Worm (Caenorhabditis elegans): ENCODE results near the gene Y110A2AL.6.

Y110A2AL.6 gene

ce11 chrII:2859873-2860821 lies 18.7 kb upstream of the Y110A2AL.6 start (continued):
- no peak for TF ChIP-seq mdl-1 (tag; optimal IDR thresholded peaks at IDR 0.05)
- no peak for TF ChIP-seq ztf-11 (tag; optimal IDR thresholded peaks at IDR 0.05)
- no peak for TF ChIP-seq lin-29 (GFP tag; IDR thresholded peaks at IDR 0.05)
- TF ChIP-seq hmg-1.1 (GFP tag; IDR thresholded peaks at IDR 0.05) = no peak
- peak; percentile 65; the same call in 1 of the 2 replicates for TF ChIP-seq pha-4 (GFP tag; IDR thresholded peaks at IDR 0.05)
- TF ChIP-seq pha-4 (tag; optimal IDR thresholded peaks at IDR 0.05) = no peak
- no peak for TF ChIP-seq nhr-48 (tag; optimal IDR thresholded peaks at IDR 0.05)
- peak in 1 of 2 experiments; percentile 42 for TF ChIP-seq unc-62 (GFP tag; optimal IDR thresholded peaks at IDR 0.05 in 1 of 2)
- no peak for TF ChIP-seq unc-62 (tag; optimal IDR thresholded peaks at IDR 0.05)
- TF ChIP-seq zfp-3 (GFP tag; conservative IDR thresholded peaks at IDR 0.05) = no peak
- no peak for TF ChIP-seq unc-39 (tag; optimal IDR thresholded peaks at IDR 0.05)
- no peak for TF ChIP-seq mxl-3 (GFP tag; optimal IDR thresholded peaks at IDR 0.05)
- peak; percentile 66 for TF ChIP-seq lin-38 (GFP tag; IDR thresholded peaks at IDR 0.05)
- TF ChIP-seq F44E2.7 (GFP tag; IDR thresholded peaks at IDR 0.05) = no peak
- TF ChIP-seq hlh-11 (tag; optimal IDR thresholded peaks at IDR 0.05) = peak; percentile 1
- no peak for TF ChIP-seq egl-27 (tag; optimal IDR thresholded peaks at IDR 0.05)
- TF ChIP-seq ZK337.2 (GFP tag; IDR thresholded peaks at IDR 0.05) = no peak
- no peak for TF ChIP-seq cey-2 (tag; optimal IDR thresholded peaks at IDR 0.05; ENCODE audit: borderline replicate concordance, insufficient read depth)
- no peak for TF ChIP-seq zfp-2 (tag; optimal IDR thresholded peaks at IDR 0.05)
- no peak for TF ChIP-seq ceh-44 (GFP tag; IDR thresholded peaks at IDR 0.05)
- TF ChIP-seq ama-1 (optimal IDR thresholded peaks at IDR 0.05) = no peak
- TF ChIP-seq vab-7 (GFP tag; IDR thresholded peaks at IDR 0.05) = peak; percentile 65
- 0 out of 2 replicates have a peak, but pooled peaks have one; percentile 30 for TF ChIP-seq php-3 (GFP tag; IDR thresholded peaks at IDR 0.05)
- TF ChIP-seq ctbp-1 (GFP tag; IDR thresholded peaks at IDR 0.05) = no peak
- no peak for TF ChIP-seq zip-11 (GFP tag; IDR thresholded peaks at IDR 0.05)
- TF ChIP-seq ceh-20 (GFP tag; IDR thresholded peaks at IDR 0.05) = no peak
- no peak for TF ChIP-seq aly-2 (tag; optimal IDR thresholded peaks at IDR 0.05)
- TF ChIP-seq lin-39 (tag; optimal IDR thresholded peaks at IDR 0.05) = no peak
- no peak for TF ChIP-seq mxl-2 (GFP tag; conservative IDR thresholded peaks at IDR 0.05)
- TF ChIP-seq nhr-25 (tag; optimal IDR thresholded peaks at IDR 0.05; ENCODE audit: borderline replicate concordance, insufficient read depth) = no peak
- 0 out of 2 replicates have a peak, but pooled peaks have one; percentile 40 for TF ChIP-seq tra-1 (GFP tag; IDR thresholded peaks at IDR 0.05)
- peak; percentile 54 for TF ChIP-seq set-16 (GFP tag; IDR thresholded peaks at IDR 0.05)
- no peak for TF ChIP-seq F49E8.2 (tag; optimal IDR thresholded peaks at IDR 0.05; ENCODE audit: borderline replicate concordance)
- TF ChIP-seq fos-1 (tag; optimal IDR thresholded peaks at IDR 0.05) = no peak

ce11 chrII:2859315-2859714 lies 17.9 kb upstream of the Y110A2AL.6 start:
- TF ChIP-seq snpc-4 (tag; optimal IDR thresholded peaks at IDR 0.05) = no peak

DNA sequence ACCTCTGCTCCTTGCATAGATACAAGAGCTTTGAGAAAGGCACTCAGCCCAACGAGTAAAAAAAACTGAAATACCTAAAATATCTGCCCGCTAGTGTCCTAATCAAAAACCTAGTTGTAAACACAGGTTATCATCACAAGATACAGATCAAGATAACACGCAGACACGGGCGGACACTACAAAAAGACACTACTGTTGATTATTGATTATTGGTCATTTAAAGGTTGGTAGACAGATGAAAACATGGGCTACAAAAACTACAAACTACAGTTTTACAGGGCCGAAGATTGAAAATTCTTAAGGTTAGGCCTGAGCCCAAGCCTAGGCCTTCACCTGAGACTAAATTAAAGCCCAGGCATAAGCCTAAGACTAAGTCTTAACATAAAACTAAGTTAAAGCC lies 17.4 kb upstream of the Y110A2AL.6 start:
- peak; percentile 17 for TF ChIP-seq hlh-30 (tag; optimal IDR thresholded peaks at IDR 0.05; ENCODE audit: insufficient read depth)
- TF ChIP-seq nhr-28 (tag; optimal IDR thresholded peaks at IDR 0.05) = peak; percentile 57
- TF ChIP-seq dve-1 (tag; optimal IDR thresholded peaks at IDR 0.05; ENCODE audit: insufficient read depth) = no peak
